Fruit fly (Drosophila melanogaster) whole organism, embryonic: ENCODE results near the gene MAPk-Ak2.

Experiments
- Bdp1 ChIP-seq: fragments of 200-800 bp; sonication (Bioruptor generic); optimal IDR thresholded peaks from 3 replicates; lab custom pipeline; 2016; ENCODE audit warnings: missing biosample characterization, missing genetic modification characterization
- BtbVII ChIP-seq: fragments of 200-800 bp; sonication (Bioruptor generic); optimal IDR thresholded peaks from 3 replicates; lab custom pipeline; 2017; ENCODE audit warnings: missing biosample characterization, mild to moderate bottlenecking, missing genetic modification characterization
- CG10267 ChIP-seq: fragments of 200-800 bp; sonication (Bioruptor generic); optimal IDR thresholded peaks from 2 replicates; lab custom pipeline; 2018; ENCODE audit warnings: missing biosample characterization, mild to moderate bottlenecking, missing genetic modification characterization, moderate library complexity
- CG12659 ChIP-seq: fragments of 200-800 bp; sonication (Bioruptor generic); optimal IDR thresholded peaks from 3 replicates; lab custom pipeline; 2017; ENCODE audit warnings: mild to moderate bottlenecking, missing biosample characterization, missing genetic modification reagents, missing genetic modification characterization
- CG13123 ChIP-seq: fragments of 200-800 bp; sonication (Bioruptor generic); optimal IDR thresholded peaks from 2 replicates; lab custom pipeline; 2016; ENCODE audit warnings: missing biosample characterization, missing genetic modification characterization
- CG13287 ChIP-seq: fragments of 200-800 bp; sonication (Bioruptor generic); IDR thresholded peaks from 2 replicates; pipeline ENCODE4 v1.3.6; 2022; ENCODE audit warnings: missing biosample characterization, missing genetic modification characterization; ENCODE audit not compliant: partially characterized antibody
- CG13424 ChIP-seq: fragments of 200-800 bp; sonication (Bioruptor generic); optimal IDR thresholded peaks from 2 replicates; lab custom pipeline; 2019; ENCODE audit warnings: missing biosample characterization, mild to moderate bottlenecking, missing genetic modification characterization, moderate library complexity
- CG13894 ChIP-seq: fragments of 200-800 bp; sonication (Bioruptor generic); optimal IDR thresholded peaks from 3 replicates; lab custom pipeline; 2018; ENCODE audit warnings: missing biosample characterization, mild to moderate bottlenecking, missing genetic modification characterization, moderate library complexity
- CG14667 ChIP-seq: fragments of 200-800 bp; sonication (Bioruptor generic); IDR thresholded peaks from 2 replicates; pipeline ENCODE4 v1.3.6; 2022; ENCODE audit warnings: missing biosample characterization, missing genetic modification characterization
- CG14710 ChIP-seq: fragments of 200-800 bp; sonication (Bioruptor generic); optimal IDR thresholded peaks from 3 replicates; lab custom pipeline; 2019; ENCODE audit warnings: missing biosample characterization, mild to moderate bottlenecking, missing genetic modification characterization, moderate library complexity
- CG17361 ChIP-seq: fragments of 200-800 bp; sonication (Bioruptor generic); IDR thresholded peaks from 3 replicates; pipeline ENCODE4 v1.3.6; 2022; ENCODE audit warnings: missing biosample characterization, missing genetic modification characterization
- CG18011 ChIP-seq: fragments of 200-800 bp; sonication (Bioruptor generic); optimal IDR thresholded peaks from 2 replicates; lab custom pipeline; 2017; ENCODE audit warnings: missing biosample characterization, missing genetic modification characterization, mild to moderate bottlenecking, moderate library complexity, missing genotype
- CG30020 ChIP-seq: fragments of 200-800 bp; optimal IDR thresholded peaks from 2 replicates; lab custom pipeline; 2019; ENCODE audit warnings: missing biosample characterization, mild to moderate bottlenecking, missing genetic modification characterization, moderate library complexity
- CG32772 ChIP-seq: fragments of 200-800 bp; sonication (Bioruptor generic); IDR thresholded peaks from 2 replicates; pipeline ENCODE4 v1.3.6; 2022; ENCODE audit warnings: missing biosample characterization, missing genetic modification characterization
- CG4424 ChIP-seq: fragments of 200-800 bp; sonication (Bioruptor generic); optimal IDR thresholded peaks from 3 replicates; lab custom pipeline; 2016; ENCODE audit warnings: missing biosample characterization, missing genetic modification characterization
- CG5245 ChIP-seq: fragments of 200-800 bp; sonication (Bioruptor generic); optimal IDR thresholded peaks from 3 replicates; lab custom pipeline; 2016; ENCODE audit warnings: missing biosample characterization, missing genetic modification characterization
- CG5953 ChIP-seq: fragments of 200-800 bp; sonication (Bioruptor generic); IDR thresholded peaks from 2 replicates; pipeline ENCODE4 v1.3.6; 2022; ENCODE audit warnings: missing biosample characterization, missing genetic modification characterization
- CG6689 ChIP-seq: fragments of 200-800 bp; sonication (Bioruptor generic); IDR thresholded peaks from 2 replicates; pipeline ENCODE4 v1.3.6; 2022; ENCODE audit warnings: missing biosample characterization, missing genetic modification characterization
- CG6765 ChIP-seq: fragments of 200-800 bp; sonication (Bioruptor generic); optimal IDR thresholded peaks from 3 replicates; lab custom pipeline; 2017; ENCODE audit warnings: missing biosample characterization, mild to moderate bottlenecking, missing genetic modification characterization
- CG7271 ChIP-seq: fragments of 200-800 bp; sonication (Bioruptor generic); optimal IDR thresholded peaks from 2 replicates; lab custom pipeline; 2018; ENCODE audit warnings: missing biosample characterization, mild to moderate bottlenecking, missing genetic modification characterization, moderate library complexity
- CG7556 ChIP-seq: fragments of 200-800 bp; sonication (Bioruptor generic); optimal IDR thresholded peaks from 2 replicates; lab custom pipeline; 2017; ENCODE audit warnings: missing biosample characterization, mild to moderate bottlenecking, missing genetic modification characterization
- CG7745 ChIP-seq: fragments of 200-800 bp; sonication (Bioruptor generic); optimal IDR thresholded peaks from 2 replicates; lab custom pipeline; 2018; ENCODE audit warnings: missing biosample characterization, mild to moderate bottlenecking, missing genetic modification characterization, moderate library complexity
- CG7786 ChIP-seq: fragments of 200-800 bp; sonication (Bioruptor generic); optimal IDR thresholded peaks from 2 replicates; lab custom pipeline; 2016; ENCODE audit warnings: missing biosample characterization, missing genetic modification characterization
- CG7963 ChIP-seq: fragments of 200-800 bp; sonication (Bioruptor generic); IDR thresholded peaks from 3 replicates; pipeline ENCODE4 v1.3.6; 2022; ENCODE audit warnings: missing biosample characterization, missing genetic modification characterization; ENCODE audit not compliant: partially characterized antibody
- CG8281 ChIP-seq: fragments of 200-800 bp; sonication (Bioruptor generic); optimal IDR thresholded peaks from 2 replicates; lab custom pipeline; 2018; ENCODE audit warnings: missing biosample characterization, mild to moderate bottlenecking, missing genetic modification characterization, moderate library complexity
- CG9876 ChIP-seq: fragments of 200-800 bp; sonication (Bioruptor generic); optimal IDR thresholded peaks from 2 replicates; lab custom pipeline; 2016; ENCODE audit warnings: missing biosample characterization, missing genetic modification characterization
- CkIIα-i1 ChIP-seq: fragments of 200-800 bp; sonication (Bioruptor generic); IDR thresholded peaks from 2 replicates; pipeline ENCODE4 v1.3.6; 2022; ENCODE audit warnings: missing biosample characterization, missing genetic modification characterization
- Doc2 ChIP-seq: fragments of 200-800 bp; sonication (Bioruptor generic); IDR thresholded peaks from 2 replicates; pipeline ENCODE4 v1.3.6; 2022; ENCODE audit warnings: missing biosample characterization, missing genetic modification characterization
- Gug ChIP-seq: fragments of 200-800 bp; sonication (Bioruptor generic); IDR thresholded peaks from 4 replicates; pipeline ENCODE4 v1.3.6; 2022; ENCODE audit warnings: missing biosample characterization, missing genetic modification characterization
- Hey ChIP-seq: fragments of 200-800 bp; sonication (Bioruptor generic); optimal IDR thresholded peaks from 3 replicates; lab custom pipeline; 2018; ENCODE audit warnings: missing biosample characterization, mild to moderate bottlenecking, missing genetic modification characterization
- Hr78 ChIP-seq, 2 experiments: fragments of 200-800 bp in 1 of 2; fragments of >200 bp in 1 of 2; sonication (Bioruptor generic) in 1 of 2; optimal IDR thresholded peaks; 2 replicates each; lab custom pipeline; 2017 to 2019; ENCODE audit warnings: missing biosample characterization in 2 of 2, missing genetic modification characterization in 2 of 2, mild to moderate bottlenecking in 1 of 2, moderate library complexity in 1 of 2
- MESR4 ChIP-seq: fragments of 200-800 bp; sonication (Bioruptor generic); optimal IDR thresholded peaks from 2 replicates; lab custom pipeline; 2018; ENCODE audit warnings: missing biosample characterization, mild to moderate bottlenecking, missing genetic modification characterization, moderate library complexity
- Max ChIP-seq: fragments of 200-800 bp; sonication (Bioruptor generic); optimal IDR thresholded peaks from 2 replicates; lab custom pipeline; 2016; ENCODE audit warnings: missing biosample characterization, mild to moderate bottlenecking, missing genetic modification characterization
- NC2β ChIP-seq: fragments of 200-800 bp; sonication (Bioruptor generic); optimal IDR thresholded peaks from 2 replicates; lab custom pipeline; 2016; ENCODE audit warnings: missing biosample characterization, missing genetic modification characterization
- Pdp1 ChIP-seq, 2 experiments: fragments of 200-800 bp; sonication (Bioruptor generic); optimal IDR thresholded peaks; 3 replicates each; lab custom pipeline; 2016; ENCODE audit warnings: missing biosample characterization in 2 of 2, missing genetic modification characterization in 2 of 2, mild to moderate bottlenecking in 1 of 2, moderate library complexity in 1 of 2
- Spps ChIP-seq: fragments of 200-800 bp; sonication (Bioruptor generic); optimal IDR thresholded peaks from 2 replicates; lab custom pipeline; 2018; ENCODE audit warnings: missing biosample characterization, mild to moderate bottlenecking, missing genetic modification characterization
- ac ChIP-seq: fragments of 200-800 bp; sonication (Bioruptor generic); optimal IDR thresholded peaks from 3 replicates; lab custom pipeline; 2017; ENCODE audit warnings: missing biosample characterization, mild to moderate bottlenecking, missing genetic modification characterization
- ase ChIP-seq: fragments of 200-800 bp; sonication (Bioruptor generic); IDR thresholded peaks from 3 replicates; pipeline ENCODE4 v1.3.6; 2022; ENCODE audit warnings: missing biosample characterization, missing genetic modification characterization
- chm ChIP-seq: fragments of 200-800 bp; sonication (Bioruptor generic); IDR thresholded peaks from 2 replicates; pipeline ENCODE4 v1.3.6; 2022; ENCODE audit warnings: missing biosample characterization, missing genetic modification characterization
- crol ChIP-seq: fragments of 200-800 bp; sonication (Bioruptor generic); IDR thresholded peaks from 2 replicates; pipeline ENCODE4 v1.3.6; 2022; ENCODE audit warnings: missing biosample characterization, missing genetic modification characterization
- lov ChIP-seq, 2 experiments: fragments of 200-800 bp in 1 of 2; fragments of >200 bp in 1 of 2; sonication (Bioruptor generic) in 1 of 2; IDR thresholded peaks in 1 of 2; optimal IDR thresholded peaks in 1 of 2; 2 replicates in 1 of 2; 3 replicates in 1 of 2; pipeline versions ENCODE4 v1.3.6 to Lab custom; 2017 to 2022; ENCODE audit warnings: missing biosample characterization in 1 of 2, missing genetic modification characterization in 1 of 2
- prd ChIP-seq, 3 experiments: fragments of >200 bp in 2 of 3; fragments of 200-800 bp in 1 of 3; sonication (Bioruptor generic) in 1 of 3; optimal IDR thresholded peaks in 2 of 3; IDR thresholded peaks in 1 of 3; 2 replicates in 2 of 3; 3 replicates in 1 of 3; pipeline versions ENCODE4 v1.3.6 to Lab custom; 2017 to 2022; ENCODE audit warnings: missing biosample characterization in 1 of 3, missing genetic modification characterization in 1 of 3
- sna ChIP-seq: fragments of 200-800 bp; sonication (Bioruptor generic); IDR thresholded peaks from 2 replicates; pipeline ENCODE4 v1.3.6; 2022; ENCODE audit warnings: missing biosample characterization, missing genetic modification characterization; ENCODE audit not compliant: partially characterized antibody
- stc ChIP-seq: fragments of 200-800 bp; sonication (Bioruptor generic); IDR thresholded peaks from 2 replicates; pipeline ENCODE4 v1.3.6; 2022; ENCODE audit warnings: missing biosample characterization, missing genetic modification characterization
- tna ChIP-seq: fragments of 200-800 bp; sonication (Bioruptor generic); IDR thresholded peaks from 2 replicates; pipeline ENCODE4 v1.3.6; 2022; ENCODE audit warnings: missing biosample characterization, missing genetic modification characterization; ENCODE audit not compliant: partially characterized antibody
- wor ChIP-seq: fragments of 200-800 bp; sonication (Bioruptor generic); IDR thresholded peaks from 2 replicates; pipeline ENCODE4 v1.3.6; 2022; ENCODE audit warnings: missing biosample characterization, missing genetic modification characterization

Gene MAPk-Ak2

DNA sequence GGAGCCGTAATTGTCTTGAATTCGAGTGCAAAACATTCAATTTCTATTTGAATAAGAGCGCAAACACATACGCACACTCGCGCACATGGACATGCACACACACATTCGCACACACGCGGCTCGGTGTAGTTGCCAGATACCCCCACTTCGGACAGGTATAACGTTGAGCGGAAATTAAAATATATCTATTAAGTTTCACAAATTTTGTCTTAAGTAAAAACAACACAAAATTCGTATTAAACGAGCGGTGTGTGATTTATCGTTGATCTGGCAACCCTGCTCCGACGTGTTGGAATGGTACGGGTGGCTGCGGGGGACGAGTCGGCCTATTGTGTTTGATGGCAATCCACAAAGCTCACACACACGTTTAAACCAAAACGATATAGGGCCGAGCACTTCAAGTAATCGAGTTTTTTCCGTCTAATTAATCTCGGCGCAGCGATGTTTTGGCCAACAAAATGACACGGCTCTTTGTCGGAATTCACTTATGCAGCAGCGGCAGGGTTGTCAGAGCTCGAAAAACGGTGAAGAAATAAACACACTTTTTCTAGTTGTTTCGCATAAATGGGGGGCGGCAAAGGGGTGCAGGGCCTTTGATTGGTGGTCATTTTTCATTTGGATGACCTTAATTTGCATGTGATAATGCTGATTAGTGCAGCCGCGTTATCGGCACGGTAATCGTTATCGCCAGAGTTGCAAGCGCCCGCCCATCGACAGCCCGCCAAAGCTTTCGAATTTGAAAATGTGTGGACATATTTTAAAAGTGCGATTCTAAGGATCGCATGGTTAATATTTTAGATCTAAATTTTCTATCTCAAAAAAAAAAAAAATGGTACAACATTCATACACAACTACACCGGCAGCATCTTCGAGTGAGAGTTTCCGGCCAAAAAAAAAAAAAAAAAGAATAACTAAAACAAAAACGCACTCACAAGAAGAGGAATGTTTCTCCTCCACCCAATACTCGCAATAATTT is 17.9 kb downstream of the MAPk-Ak2 start (continued):
- TF ChIP-seq Spps (tag; lab: Kevin White, UChicago) (peak; percentile 24), CG30020 (tag; lab: Kevin White, UChicago) (peak; percentile 23), CG5953 (GFP tag; lab: Robert Waterston, UW) (peak; percentile 68), CG7745 (tag; lab: Kevin White, UChicago) (no peak), CG13894 (tag; lab: Kevin White, UChicago) (peak; percentile 51), CG6765 (GFP tag; lab: Kevin White, UChicago) (peak; percentile 54), CG13424 (peak; percentile 82), CG7963 (GFP tag; lab: Robert Waterston, UW) (peak; percentile 65), chm (peak; percentile 85), CG8281 (tag; lab: Kevin White, UChicago) (peak; percentile 25), lov (optimal IDR thresholded peaks at IDR 0.05; lab: Kevin White, UChicago) (no peak), lov (GFP tag; IDR thresholded peaks at IDR 0.05; lab: Robert Waterston, UW) (peak; percentile 83; the same call in 2 of the 3 replicates), CG9876 (GFP tag; lab: Kevin White, UChicago) (no peak), CG7271 (tag; lab: Kevin White, UChicago) (no peak), Max (peak; percentile 45), Bdp1 (peak; percentile 47), Hr78 (GFP tag; optimal IDR thresholded peaks at IDR 0.05; lab: Kevin White, UChicago) (peak in 1 of 2 experiments; percentile 30), BtbVII (peak; percentile 61), CG14710 (tag; lab: Kevin White, UChicago) (peak; percentile 43), stc (GFP tag; lab: Robert Waterston, UW) (peak; percentile 71), CG7786 (peak; percentile 70), CG12659 (GFP tag; lab: Kevin White, UChicago) (peak; percentile 80), CG17361 (GFP tag; lab: Robert Waterston, UW) (peak; percentile 66; the same call in 2 of the 3 replicates), NC2β (GFP tag; lab: Kevin White, UChicago) (peak; percentile 43), MESR4 (GFP tag; lab: Kevin White, UChicago) (peak; percentile 55), CG13123 (no peak), Hey (tag; lab: Kevin White, UChicago) (peak; percentile 51), CG4424 (GFP tag; lab: Kevin White, UChicago) (peak; percentile 57), CkIIα-i1 (GFP tag; lab: Robert Waterston, UW) (no peak), crol (GFP tag; lab: Robert Waterston, UW) (peak; percentile 87), ase (GFP tag; lab: Robert Waterston, UW) (peak; percentile 70; the same call in 2 of the 3 replicates), CG32772 (peak; percentile 70), CG18011 (GFP tag; lab: Kevin White, UChicago) (peak; percentile 35), ac (GFP tag; lab: Kevin White, UChicago) (no peak), Gug (GFP tag; lab: Robert Waterston, UW) (peak; percentile 69), CG13287 (GFP tag; lab: Robert Waterston, UW) (no peak), CG6689 (GFP tag; lab: Robert Waterston, UW) (peak; percentile 71), sna (GFP tag; lab: Robert Waterston, UW) (no peak), Doc2 (no peak), tna (GFP tag; lab: Robert Waterston, UW) (no peak), Pdp1 (GFP tag; optimal IDR thresholded peaks at IDR 0.05; lab: Kevin White, UChicago) (peak in 1 of 2 experiments; percentile 59), CG10267 (tag; lab: Kevin White, UChicago) (peak; percentile 23), CG7556 (peak; percentile 77), prd (optimal IDR thresholded peaks at IDR 0.05; lab: Kevin White, UChicago) (no peak), prd (GFP tag; IDR thresholded peaks at IDR 0.05; lab: Robert Waterston, UW) (peak; percentile 79), CG5245 (GFP tag; lab: Kevin White, UChicago) (peak; percentile 20), wor (GFP tag; lab: Robert Waterston, UW) (peak; percentile 57), CG14667 (GFP tag; lab: Robert Waterston, UW) (peak; percentile 47)
